Worm (Caenorhabditis elegans): Measurements from ENCODE around the gene srj-10.

DNA sequence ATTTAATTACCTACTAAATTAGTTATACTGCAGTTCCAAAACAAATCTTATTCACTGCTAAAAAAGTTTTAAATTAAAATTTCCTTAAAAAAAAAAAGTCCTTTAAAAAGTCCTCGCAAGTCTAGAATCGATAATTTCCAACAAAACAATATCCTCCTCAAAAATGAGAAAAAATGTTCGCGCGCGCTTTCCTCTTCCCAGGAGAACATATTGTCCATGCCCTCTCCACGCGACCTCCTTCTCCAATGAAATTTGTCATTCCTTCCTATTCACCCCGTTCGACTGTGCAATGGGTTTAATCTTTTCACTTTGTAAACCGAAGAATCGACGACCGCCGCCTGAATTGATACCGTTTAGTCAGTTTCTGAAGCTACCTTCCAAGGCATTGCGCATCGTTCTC lies 37.6 kb downstream of the srj-10 start, which contains the start of gene T10C6.10:
- TF ChIP-seq sptf-1 (tag; optimal IDR thresholded peaks at IDR 0.05) (no peak), blmp-1 (tag; optimal IDR thresholded peaks at IDR 0.05) (no peak), ztf-11 (tag; optimal IDR thresholded peaks at IDR 0.05) (no peak), unc-62 (GFP tag; optimal IDR thresholded peaks at IDR 0.05) (no peak), lin-13 (tag; optimal IDR thresholded peaks at IDR 0.05) (no peak), mep-1 (tag; optimal IDR thresholded peaks at IDR 0.05) (no peak), nhr-12 (tag; optimal IDR thresholded peaks at IDR 0.05) (no peak), nhr-28 (tag; optimal IDR thresholded peaks at IDR 0.05) (no peak), nhr-237 (tag; optimal IDR thresholded peaks at IDR 0.05) (no peak), lsy-2 (tag; optimal IDR thresholded peaks at IDR 0.05) (no peak), ceh-39 (tag; optimal IDR thresholded peaks at IDR 0.05) (no peak), nhr-76 (tag; optimal IDR thresholded peaks at IDR 0.05) (no peak), pha-4 (tag; optimal IDR thresholded peaks at IDR 0.05) (no peak)
